Worm (Caenorhabditis elegans) whole organism, L3 larva: Measurements from ENCODE around the gene C10G8.8.

Source experiments
- R02D3.7 ChIP-seq: fragments of 150-350 bp; optimal IDR thresholded peaks from 2 replicates; lab custom pipeline; 2014; ENCODE audit warnings: missing biosample characterization, missing genetic modification characterization
- ZK546.5 ChIP-seq: sonication (generic microtip); optimal IDR thresholded peaks from 2 replicates; lab custom pipeline; 2017; ENCODE audit warnings: missing biosample characterization, missing genetic modification characterization
- aly-2 ChIP-seq: fragments of 150-350 bp; optimal IDR thresholded peaks from 2 replicates; lab custom pipeline; 2014; ENCODE audit warnings: missing biosample characterization, missing genetic modification characterization
- ama-1 ChIP-seq: fragments of 150-350 bp; optimal IDR thresholded peaks from 2 replicates; lab custom pipeline; 2018
- ceh-16 ChIP-seq: sonication (generic microtip); optimal IDR thresholded peaks from 2 replicates; lab custom pipeline; 2017; ENCODE audit warnings: missing biosample characterization, missing genetic modification characterization
- ceh-28 ChIP-seq: fragments of 150-350 bp; optimal IDR thresholded peaks from 2 replicates; lab custom pipeline; 2014; ENCODE audit warnings: missing biosample characterization, missing genetic modification reagents, missing genetic modification characterization
- ceh-82 ChIP-seq: fragments of 150-350 bp; optimal IDR thresholded peaks from 2 replicates; lab custom pipeline; 2014; ENCODE audit warnings: missing biosample characterization, missing genetic modification characterization
- ceh-9 ChIP-seq: sonication (generic microtip); optimal IDR thresholded peaks from 2 replicates; lab custom pipeline; 2018; ENCODE audit warnings: missing biosample characterization, missing genetic modification characterization
- daf-12 ChIP-seq: fragments of 150-350 bp; optimal IDR thresholded peaks from 2 replicates; lab custom pipeline; 2014; ENCODE audit warnings: missing biosample characterization, missing genetic modification reagents, missing genetic modification characterization
- egl-27 ChIP-seq: sonication (generic microtip); optimal IDR thresholded peaks from 4 replicates; lab custom pipeline; 2017; ENCODE audit warnings: missing biosample characterization, missing genetic modification reagents, missing genetic modification characterization
- egl-5 ChIP-seq: fragments of 150-350 bp; optimal IDR thresholded peaks from 2 replicates; lab custom pipeline; 2017; ENCODE audit warnings: missing biosample characterization, missing genetic modification reagents, missing genetic modification characterization, inconsistent platforms
- elt-1 ChIP-seq: fragments of 150-350 bp; optimal IDR thresholded peaks from 2 replicates; lab custom pipeline; 2014; ENCODE audit warnings: missing biosample characterization, missing genetic modification characterization
- elt-2 ChIP-seq: sonication (generic microtip); optimal IDR thresholded peaks from 2 replicates; lab custom pipeline; 2016; ENCODE audit warnings: missing genetic modification reagents, mild to moderate bottlenecking, missing genetic modification characterization, missing compliant biosample characterization
- elt-3 ChIP-seq, 3 experiments: fragments of 150-350 bp in 1 of 3; sonication (generic microtip) in 2 of 3; optimal IDR thresholded peaks; 2 replicates in 2 of 3; 4 replicates in 1 of 3; lab custom pipeline; 2014 to 2017; ENCODE audit warnings: missing biosample characterization in 3 of 3, missing genetic modification characterization in 3 of 3
- eor-1 ChIP-seq, 2 experiments: fragments of 150-350 bp; optimal IDR thresholded peaks; 2 replicates each; lab custom pipeline; 2014 to 2018; ENCODE audit warnings: missing biosample characterization in 2 of 2, missing genetic modification characterization in 2 of 2
- fkh-10 ChIP-seq: sonication (generic microtip); optimal IDR thresholded peaks from 2 replicates; lab custom pipeline; 2017; ENCODE audit warnings: missing biosample characterization, missing genetic modification reagents, missing genetic modification characterization
- fkh-2 ChIP-seq: fragments of 150-350 bp; optimal IDR thresholded peaks from 2 replicates; lab custom pipeline; 2014; ENCODE audit warnings: missing biosample characterization, missing genetic modification reagents, missing genetic modification characterization
- fos-1 ChIP-seq: fragments of 150-350 bp; optimal IDR thresholded peaks from 2 replicates; lab custom pipeline; 2014; ENCODE audit warnings: missing biosample characterization, missing genetic modification characterization
- hmg-11 ChIP-seq: sonication (generic microtip); optimal IDR thresholded peaks from 2 replicates; lab custom pipeline; 2016; ENCODE audit warnings: missing genetic modification characterization, missing compliant biosample characterization
- jun-1 ChIP-seq: fragments of 150-350 bp; optimal IDR thresholded peaks from 2 replicates; lab custom pipeline; 2014; ENCODE audit warnings: missing biosample characterization, missing genetic modification reagents, missing genetic modification characterization
- lin-15B ChIP-seq: fragments of 150-350 bp; optimal IDR thresholded peaks from 2 replicates; lab custom pipeline; 2014; ENCODE audit warnings: missing biosample characterization, missing genetic modification characterization
- lin-39 ChIP-seq: fragments of 150-350 bp; optimal IDR thresholded peaks from 2 replicates; lab custom pipeline; 2018; ENCODE audit warnings: missing biosample characterization, missing genetic modification reagents, missing genetic modification characterization
- lsy-12 ChIP-seq: sonication (generic microtip); optimal IDR thresholded peaks from 2 replicates; lab custom pipeline; 2016; ENCODE audit warnings: mild to moderate bottlenecking, missing genetic modification characterization, missing compliant biosample characterization
- mdl-1 ChIP-seq: fragments of 150-350 bp; optimal IDR thresholded peaks from 2 replicates; lab custom pipeline; 2014; ENCODE audit warnings: missing biosample characterization, missing genetic modification characterization
- mml-1 ChIP-seq: fragments of 150-350 bp; sonication (generic microtip); optimal IDR thresholded peaks from 3 replicates; lab custom pipeline; 2014; ENCODE audit warnings: missing biosample characterization, missing genetic modification characterization
- nfya-1 ChIP-seq: sonication (generic microtip); optimal IDR thresholded peaks from 2 replicates; lab custom pipeline; 2017; ENCODE audit warnings: missing genetic modification characterization, mild to moderate bottlenecking, missing compliant biosample characterization, antibody characterized with exemption, moderate library complexity; ENCODE audit not compliant: insufficient read depth
- nhr-11 ChIP-seq: fragments of 150-350 bp; optimal IDR thresholded peaks from 2 replicates; lab custom pipeline; 2014; ENCODE audit warnings: missing biosample characterization, missing genetic modification characterization
- nhr-12 ChIP-seq: fragments of 150-350 bp; optimal IDR thresholded peaks from 2 replicates; lab custom pipeline; 2014; ENCODE audit warnings: missing biosample characterization, missing genetic modification characterization
- nhr-23 ChIP-seq: fragments of 150-350 bp; optimal IDR thresholded peaks from 2 replicates; lab custom pipeline; 2014; ENCODE audit warnings: missing biosample characterization, missing genetic modification reagents, missing genetic modification characterization
- nhr-237 ChIP-seq: fragments of 150-350 bp; optimal IDR thresholded peaks from 2 replicates; lab custom pipeline; 2014; ENCODE audit warnings: missing biosample characterization, missing genetic modification characterization
- nhr-25 ChIP-seq: sonication (generic microtip); optimal IDR thresholded peaks from 2 replicates; lab custom pipeline; 2017; ENCODE audit warnings: missing biosample characterization, missing genetic modification characterization
- nhr-28 ChIP-seq: fragments of 150-350 bp; optimal IDR thresholded peaks from 2 replicates; lab custom pipeline; 2014; ENCODE audit warnings: missing biosample characterization, missing genetic modification characterization
- nhr-43 ChIP-seq: sonication (generic microtip); optimal IDR thresholded peaks from 2 replicates; lab custom pipeline; 2016; ENCODE audit warnings: mild to moderate bottlenecking, missing genetic modification characterization, missing compliant biosample characterization; ENCODE audit not compliant: poor library complexity, severe bottlenecking
- nhr-67 ChIP-seq: fragments of 150-350 bp; optimal IDR thresholded peaks from 2 replicates; lab custom pipeline; 2014; ENCODE audit warnings: missing biosample characterization, missing genetic modification characterization
- nhr-76 ChIP-seq: fragments of 150-350 bp; sonication (generic microtip); optimal IDR thresholded peaks from 5 replicates; lab custom pipeline; 2014; ENCODE audit warnings: missing biosample characterization, missing genetic modification characterization
- nhr-77 ChIP-seq: fragments of 150-350 bp; optimal IDR thresholded peaks from 2 replicates; lab custom pipeline; 2014; ENCODE audit warnings: missing biosample characterization, missing genetic modification characterization
- pha-4 ChIP-seq: fragments of 150-350 bp; optimal IDR thresholded peaks from 2 replicates; lab custom pipeline; 2014; ENCODE audit warnings: missing biosample characterization, missing genetic modification reagents, missing genetic modification characterization
- pqm-1 ChIP-seq: fragments of 150-350 bp; optimal IDR thresholded peaks from 2 replicates; lab custom pipeline; 2017; ENCODE audit warnings: missing biosample characterization, missing genetic modification characterization, inconsistent platforms
- sea-2 ChIP-seq: fragments of 150-350 bp; sonication (generic microtip); optimal IDR thresholded peaks from 4 replicates; lab custom pipeline; 2014; ENCODE audit warnings: missing biosample characterization, missing genetic modification reagents, missing genetic modification characterization
- skn-1 ChIP-seq: fragments of 150-350 bp; optimal IDR thresholded peaks from 2 replicates; lab custom pipeline; 2014; ENCODE audit warnings: missing biosample characterization, missing genetic modification characterization
- snpc-4 ChIP-seq: fragments of 150-350 bp; optimal IDR thresholded peaks from 2 replicates; lab custom pipeline; 2014; ENCODE audit warnings: missing biosample characterization, missing genetic modification characterization
- tbx-2 ChIP-seq: sonication (generic microtip); optimal IDR thresholded peaks from 2 replicates; lab custom pipeline; 2016; ENCODE audit warnings: mild to moderate bottlenecking, missing genetic modification characterization, missing compliant biosample characterization
- unc-39 ChIP-seq: sonication (generic microtip); optimal IDR thresholded peaks from 4 replicates; lab custom pipeline; 2017; ENCODE audit warnings: missing biosample characterization, missing genetic modification characterization
- unc-62 ChIP-seq: fragments of 150-350 bp; sonication (generic microtip); optimal IDR thresholded peaks from 4 replicates; lab custom pipeline; 2014; ENCODE audit warnings: missing biosample characterization, missing genetic modification reagents, missing genetic modification characterization
- zag-1 ChIP-seq: fragments of 150-350 bp; optimal IDR thresholded peaks from 2 replicates; lab custom pipeline; 2014; ENCODE audit warnings: missing biosample characterization, missing genetic modification characterization
- ztf-11 ChIP-seq: fragments of 150-350 bp; optimal IDR thresholded peaks from 2 replicates; lab custom pipeline; 2014; ENCODE audit warnings: missing biosample characterization, missing genetic modification characterization
- ztf-4 ChIP-seq: fragments of 150-350 bp; optimal IDR thresholded peaks from 2 replicates; lab custom pipeline; 2014; ENCODE audit warnings: missing biosample characterization, missing genetic modification characterization

Gene C10G8.8

ce11 chrV:5330967-5331366, 2.8 kb upstream of the C10G8.8 start, which contains the start of gene srg-26:
Gene srg-26, plus strand, starts transcription at chrV:5331267.
- TF ChIP-seq egl-27 (tag; lab: Kevin White, UChicago): no peak
- TF ChIP-seq zag-1 (tag; lab: Kevin White, UChicago): no peak
- no peak for TF ChIP-seq daf-12
- no peak for TF ChIP-seq eor-1 (tag; optimal IDR thresholded peaks at IDR 0.05; lab: Kevin White, UChicago)
- no peak for TF ChIP-seq nhr-67
- no peak for TF ChIP-seq fkh-2 (tag; lab: Kevin White, UChicago)
- no peak for TF ChIP-seq unc-62 (GFP tag; lab: Kevin White, UChicago)
- no peak for TF ChIP-seq ama-1
- TF ChIP-seq jun-1 (tag; lab: Kevin White, UChicago): no peak
- TF ChIP-seq ceh-16 (tag; lab: Kevin White, UChicago): no peak
- TF ChIP-seq aly-2 (tag; lab: Kevin White, UChicago): no peak
- TF ChIP-seq fos-1 (tag; lab: Kevin White, UChicago): no peak
- TF ChIP-seq tbx-2 (tag; lab: Kevin White, UChicago): no peak
- TF ChIP-seq nhr-23 (tag; lab: Kevin White, UChicago): no peak
- no peak for TF ChIP-seq hmg-11 (tag; lab: Kevin White, UChicago)
- no peak for TF ChIP-seq nhr-12 (tag; lab: Kevin White, UChicago)

- TF ChIP-seq mml-1 (tag; lab: Kevin White, UChicago) (no peak), ceh-82 (tag; lab: Kevin White, UChicago) (no peak), nhr-237 (tag; lab: Kevin White, UChicago) (no peak), nhr-77 (tag; lab: Kevin White, UChicago) (no peak), nfya-1 (tag; lab: Kevin White, UChicago) (peak; percentile 48), nhr-25 (peak; percentile 20), nhr-23 (tag; lab: Kevin White, UChicago) (peak; percentile 9), egl-27 (tag; lab: Kevin White, UChicago) (no peak), nhr-67 (no peak), ztf-4 (tag; lab: Kevin White, UChicago) (no peak), ceh-28 (no peak), jun-1 (tag; lab: Kevin White, UChicago) (no peak), lsy-12 (peak; percentile 38), nhr-76 (no peak), R02D3.7 (tag; lab: Kevin White, UChicago) (no peak), elt-3 (tag; optimal IDR thresholded peaks at IDR 0.05; lab: Kevin White, UChicago) (no peak), eor-1 (tag; optimal IDR thresholded peaks at IDR 0.05; lab: Kevin White, UChicago) (no peak), aly-2 (tag; lab: Kevin White, UChicago) (no peak), hmg-11 (tag; lab: Kevin White, UChicago) (peak; percentile 33), daf-12 (no peak), egl-5 (tag; lab: Kevin White, UChicago) (no peak), lin-39 (peak; percentile 38), snpc-4 (tag; lab: Kevin White, UChicago) (peak; percentile 91), ama-1 (no peak), skn-1 (no peak), zag-1 (tag; lab: Kevin White, UChicago) (no peak), elt-1 (tag; lab: Kevin White, UChicago) (no peak), sea-2 (GFP tag; lab: Kevin White, UChicago) (no peak), ztf-11 (tag; lab: Kevin White, UChicago) (no peak), mdl-1 (no peak), unc-62 (GFP tag; lab: Kevin White, UChicago) (no peak), unc-39 (tag; lab: Kevin White, UChicago) (no peak), nhr-43 (tag; lab: Kevin White, UChicago) (no peak), pqm-1 (tag; lab: Kevin White, UChicago) (peak; percentile 41), ZK546.5 (tag; lab: Kevin White, UChicago) (no peak), nhr-11 (tag; lab: Kevin White, UChicago) (peak; percentile 10), nhr-12 (tag; lab: Kevin White, UChicago) (no peak), pha-4 (peak; percentile 71), fkh-10 (no peak), fkh-2 (tag; lab: Kevin White, UChicago) (peak; percentile 92), elt-2 (peak; percentile 58), nhr-28 (tag; lab: Kevin White, UChicago) (no peak), tbx-2 (tag; lab: Kevin White, UChicago) (no peak), ceh-16 (tag; lab: Kevin White, UChicago) (no peak), lin-15B (tag; lab: Kevin White, UChicago) (peak; percentile 23), fos-1 (tag; lab: Kevin White, UChicago) (no peak), ceh-9 (tag; lab: Kevin White, UChicago) (no peak)
- TF ChIP-seq, all 47 proteins: peak for 13
Observed at ce11 chrV:5329677-5330266, 1.6 kb upstream of the C10G8.8 start.
